Worm (Caenorhabditis elegans) whole organism, early embryonic: ENCODE data around the gene H37A05.2.

ENCODE experiments used
- B0310.2 ChIP-seq: sonication (generic microtip); optimal IDR thresholded peaks from 2 replicates; lab custom pipeline; 2016; ENCODE audit warnings: mild to moderate bottlenecking, missing genetic modification characterization, missing compliant biosample characterization
- ama-1 ChIP-seq: fragments of 150-350 bp; optimal IDR thresholded peaks from 2 replicates; lab custom pipeline; 2014
- hmg-4 ChIP-seq: fragments of 200-800 bp; sonication (Bioruptor generic); optimal IDR thresholded peaks from 2 replicates; lab custom pipeline; 2018; ENCODE audit warnings: mild to moderate bottlenecking, missing genetic modification characterization, missing compliant biosample characterization
- scrt-1 ChIP-seq: fragments of 200-800 bp; sonication (Bioruptor generic); IDR thresholded peaks from 2 replicates; pipeline ENCODE4 v1.3.6; 2022; ENCODE audit warnings: missing genetic modification characterization, missing compliant biosample characterization

- no peak for TF ChIP-seq B0310.2 (tag; lab: Kevin White, UChicago)
- TF ChIP-seq hmg-4 (GFP tag; lab: Kevin White, UChicago): no peak
- no peak for TF ChIP-seq scrt-1 (GFP tag; lab: Robert Waterston, UW)
- no peak for TF ChIP-seq ama-1 (lab: Kevin White, UChicago)
These were observed 24.2 kb downstream of the H37A05.2 start for ce11 chrV:13609806-13610205.
